Worm (Caenorhabditis elegans) whole organism, late embryonic: ENCODE results near the gene htz-1.

Source experiments
- F13H6.1 ChIP-seq: sonication (generic microtip); optimal IDR thresholded peaks from 2 replicates; lab custom pipeline; 2016; ENCODE audit warnings: missing genetic modification characterization, missing compliant biosample characterization
- ama-1 ChIP-seq: fragments of 150-350 bp; optimal IDR thresholded peaks from 2 replicates; lab custom pipeline; 2014
- gmeb-2 ChIP-seq: sonication (generic microtip); optimal IDR thresholded peaks from 2 replicates; lab custom pipeline; 2016; ENCODE audit warnings: missing genetic modification characterization, inconsistent platforms, missing compliant biosample characterization
- hlh-8 ChIP-seq: sonication (generic microtip); optimal IDR thresholded peaks from 2 replicates; lab custom pipeline; 2016; ENCODE audit warnings: missing genotype, missing genetic modification characterization, missing compliant biosample characterization
- unc-86 ChIP-seq: sonication (generic microtip); optimal IDR thresholded peaks from 2 replicates; lab custom pipeline; 2016; ENCODE audit warnings: missing genetic modification characterization, missing compliant biosample characterization
- ztf-16 ChIP-seq: sonication (generic microtip); optimal IDR thresholded peaks from 2 replicates; lab custom pipeline; 2017; ENCODE audit warnings: missing genetic modification characterization, missing compliant biosample characterization

DNA sequence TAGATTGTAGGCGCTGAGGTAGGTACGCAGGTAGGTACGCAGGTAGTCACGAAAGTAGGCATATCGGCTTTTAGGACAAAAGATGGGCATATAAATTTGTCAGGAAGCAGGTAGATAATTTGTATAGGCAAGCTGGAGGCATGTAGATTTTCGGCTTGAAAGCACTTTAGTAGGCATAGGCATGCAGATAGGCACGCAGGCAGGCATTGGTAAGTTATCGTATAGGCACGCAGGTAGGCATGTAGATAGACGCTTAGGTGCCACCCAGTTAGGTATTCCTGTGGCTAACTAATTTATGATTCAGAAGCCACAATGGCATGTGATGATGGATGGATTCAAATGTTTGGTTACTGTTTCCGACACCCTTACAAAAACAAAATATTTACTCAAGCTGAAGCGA, 23.0 kb upstream of the htz-1 start:
- TF ChIP-seq gmeb-2 (tag; lab: Kevin White, UChicago) (no peak), hlh-8 (no peak), F13H6.1 (tag; lab: Kevin White, UChicago) (no peak), ama-1 (no peak), unc-86 (no peak), ztf-16 (no peak)
